Worm (Caenorhabditis elegans): ENCODE data around the gene hlh-26.

- no peak for TF ChIP-seq F57C9.4 (tag; optimal IDR thresholded peaks at IDR 0.05)
- no peak for TF ChIP-seq nfya-1 (tag; optimal IDR thresholded peaks at IDR 0.05; ENCODE audit: borderline replicate concordance, insufficient read depth)
- no peak for TF ChIP-seq zfh-2 (GFP tag; conservative IDR thresholded peaks at IDR 0.05)
Measured at ce11 chrII:5570272-5570671, 36.7 kb upstream of the hlh-26 start, which contains the start of the genes C17C3.1 and C17C3.15.
